Worm (Caenorhabditis elegans) whole organism, L3 larva: ENCODE data around the gene F02H6.7.

Experiments used
- R02D3.7 ChIP-seq: fragments of 150-350 bp; optimal IDR thresholded peaks from 2 replicates; lab custom pipeline; 2014; ENCODE audit warnings: missing biosample characterization, missing genetic modification characterization
- aly-2 ChIP-seq: fragments of 150-350 bp; optimal IDR thresholded peaks from 2 replicates; lab custom pipeline; 2014; ENCODE audit warnings: missing biosample characterization, missing genetic modification characterization
- ceh-16 ChIP-seq: sonication (generic microtip); optimal IDR thresholded peaks from 2 replicates; lab custom pipeline; 2017; ENCODE audit warnings: missing biosample characterization, missing genetic modification characterization
- ceh-82 ChIP-seq: fragments of 150-350 bp; optimal IDR thresholded peaks from 2 replicates; lab custom pipeline; 2014; ENCODE audit warnings: missing biosample characterization, missing genetic modification characterization
- egl-5 ChIP-seq: fragments of 150-350 bp; optimal IDR thresholded peaks from 2 replicates; lab custom pipeline; 2017; ENCODE audit warnings: missing biosample characterization, missing genetic modification reagents, missing genetic modification characterization, inconsistent platforms
- elt-1 ChIP-seq: fragments of 150-350 bp; optimal IDR thresholded peaks from 2 replicates; lab custom pipeline; 2014; ENCODE audit warnings: missing biosample characterization, missing genetic modification characterization
- eor-1 ChIP-seq, 2 experiments: fragments of 150-350 bp; optimal IDR thresholded peaks; 2 replicates each; lab custom pipeline; 2014 to 2018; ENCODE audit warnings: missing biosample characterization in 2 of 2, missing genetic modification characterization in 2 of 2
- fkh-10 ChIP-seq: sonication (generic microtip); optimal IDR thresholded peaks from 2 replicates; lab custom pipeline; 2017; ENCODE audit warnings: missing biosample characterization, missing genetic modification reagents, missing genetic modification characterization
- fkh-2 ChIP-seq: fragments of 150-350 bp; optimal IDR thresholded peaks from 2 replicates; lab custom pipeline; 2014; ENCODE audit warnings: missing biosample characterization, missing genetic modification reagents, missing genetic modification characterization
- fos-1 ChIP-seq: fragments of 150-350 bp; optimal IDR thresholded peaks from 2 replicates; lab custom pipeline; 2014; ENCODE audit warnings: missing biosample characterization, missing genetic modification characterization
- hmg-11 ChIP-seq: sonication (generic microtip); optimal IDR thresholded peaks from 2 replicates; lab custom pipeline; 2016; ENCODE audit warnings: missing genetic modification characterization, missing compliant biosample characterization
- lin-15B ChIP-seq: fragments of 150-350 bp; optimal IDR thresholded peaks from 2 replicates; lab custom pipeline; 2014; ENCODE audit warnings: missing biosample characterization, missing genetic modification characterization
- lin-39 ChIP-seq: fragments of 150-350 bp; optimal IDR thresholded peaks from 2 replicates; lab custom pipeline; 2018; ENCODE audit warnings: missing biosample characterization, missing genetic modification reagents, missing genetic modification characterization
- nfya-1 ChIP-seq: sonication (generic microtip); optimal IDR thresholded peaks from 2 replicates; lab custom pipeline; 2017; ENCODE audit warnings: missing genetic modification characterization, mild to moderate bottlenecking, missing compliant biosample characterization, antibody characterized with exemption, moderate library complexity; ENCODE audit not compliant: insufficient read depth
- nhr-12 ChIP-seq: fragments of 150-350 bp; optimal IDR thresholded peaks from 2 replicates; lab custom pipeline; 2014; ENCODE audit warnings: missing biosample characterization, missing genetic modification characterization
- nhr-23 ChIP-seq: fragments of 150-350 bp; optimal IDR thresholded peaks from 2 replicates; lab custom pipeline; 2014; ENCODE audit warnings: missing biosample characterization, missing genetic modification reagents, missing genetic modification characterization
- nhr-25 ChIP-seq: sonication (generic microtip); optimal IDR thresholded peaks from 2 replicates; lab custom pipeline; 2017; ENCODE audit warnings: missing biosample characterization, missing genetic modification characterization
- nhr-43 ChIP-seq: sonication (generic microtip); optimal IDR thresholded peaks from 2 replicates; lab custom pipeline; 2016; ENCODE audit warnings: mild to moderate bottlenecking, missing genetic modification characterization, missing compliant biosample characterization; ENCODE audit not compliant: poor library complexity, severe bottlenecking
- nhr-67 ChIP-seq: fragments of 150-350 bp; optimal IDR thresholded peaks from 2 replicates; lab custom pipeline; 2014; ENCODE audit warnings: missing biosample characterization, missing genetic modification characterization
- nhr-76 ChIP-seq: fragments of 150-350 bp; sonication (generic microtip); optimal IDR thresholded peaks from 5 replicates; lab custom pipeline; 2014; ENCODE audit warnings: missing biosample characterization, missing genetic modification characterization
- pha-4 ChIP-seq: fragments of 150-350 bp; optimal IDR thresholded peaks from 2 replicates; lab custom pipeline; 2014; ENCODE audit warnings: missing biosample characterization, missing genetic modification reagents, missing genetic modification characterization
- sea-2 ChIP-seq: fragments of 150-350 bp; sonication (generic microtip); optimal IDR thresholded peaks from 4 replicates; lab custom pipeline; 2014; ENCODE audit warnings: missing biosample characterization, missing genetic modification reagents, missing genetic modification characterization
- skn-1 ChIP-seq: fragments of 150-350 bp; optimal IDR thresholded peaks from 2 replicates; lab custom pipeline; 2014; ENCODE audit warnings: missing biosample characterization, missing genetic modification characterization
- snpc-4 ChIP-seq: fragments of 150-350 bp; optimal IDR thresholded peaks from 2 replicates; lab custom pipeline; 2014; ENCODE audit warnings: missing biosample characterization, missing genetic modification characterization
- tbx-2 ChIP-seq: sonication (generic microtip); optimal IDR thresholded peaks from 2 replicates; lab custom pipeline; 2016; ENCODE audit warnings: mild to moderate bottlenecking, missing genetic modification characterization, missing compliant biosample characterization

Gene F02H6.7

DNA sequence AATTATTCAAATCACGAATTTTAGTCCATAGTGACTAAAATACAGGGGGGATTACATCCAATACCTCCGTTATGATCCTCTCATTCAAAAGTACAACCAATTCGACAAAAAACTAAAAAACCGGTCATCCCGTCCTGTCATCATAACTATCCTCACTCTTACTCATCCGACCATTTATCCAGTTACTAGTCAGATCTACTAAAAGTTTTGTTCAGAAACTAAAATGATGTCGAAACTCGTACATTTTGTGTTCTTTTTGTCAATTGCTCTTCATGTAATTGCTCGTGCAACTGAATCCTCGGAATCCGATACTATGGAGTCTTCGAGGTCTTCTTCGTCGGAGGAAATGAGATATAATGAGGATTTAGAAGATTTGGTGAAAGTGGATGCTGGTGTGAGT lies 50.9 kb downstream of the F02H6.7 start, which contains the start of gene R05A10.2:
Gene R05A10.2 (plus strand): TSS at position 214 of the 400 bp plus-strand sequence.
- TF ChIP-seq nhr-43 (tag; lab: Kevin White, UChicago) (no peak), fos-1 (tag; lab: Kevin White, UChicago) (no peak), nhr-12 (tag; lab: Kevin White, UChicago) (no peak), nfya-1 (tag; lab: Kevin White, UChicago) (no peak), ceh-82 (tag; lab: Kevin White, UChicago) (no peak), ceh-16 (no peak), elt-1 (tag; lab: Kevin White, UChicago) (no peak)

DNA sequence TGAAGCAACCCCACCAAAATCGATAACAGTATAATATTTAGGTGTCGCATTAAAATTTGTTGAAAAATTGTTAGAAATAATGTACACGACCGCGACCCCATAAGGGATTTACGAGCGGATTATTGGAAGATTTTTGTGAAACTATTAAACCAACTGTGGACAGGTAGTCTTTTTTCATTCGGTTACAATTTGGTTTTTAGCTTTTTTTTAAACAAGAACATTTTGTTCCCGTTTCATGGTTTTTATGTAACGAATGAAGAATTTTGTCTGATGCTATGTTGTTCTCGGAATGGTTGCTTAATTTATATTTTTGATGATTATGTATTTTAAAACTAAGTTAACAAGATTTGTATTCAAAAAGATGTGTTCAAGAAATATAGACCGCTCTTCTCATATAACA lies 51.6 kb downstream of the F02H6.7 start, which contains the start of gene R05A10.3:
Gene R05A10.3 (minus strand): TSS at position 101 of the 400 bp plus-strand sequence.
- TF ChIP-seq nhr-25 (tag; lab: Kevin White, UChicago) (no peak), ceh-82 (tag; lab: Kevin White, UChicago) (no peak), nhr-67 (tag; lab: Kevin White, UChicago) (no peak), eor-1 (tag; optimal IDR thresholded peaks at IDR 0.05; lab: Kevin White, UChicago) (no peak), fkh-10 (no peak), hmg-11 (no peak), pha-4 (no peak), lin-15B (tag; lab: Kevin White, UChicago) (no peak), snpc-4 (tag; lab: Kevin White, UChicago) (no peak), egl-5 (tag; lab: Kevin White, UChicago) (no peak), aly-2 (tag; lab: Kevin White, UChicago) (no peak), nhr-23 (tag; lab: Kevin White, UChicago) (no peak), lin-39 (no peak), sea-2 (GFP tag; lab: Kevin White, UChicago) (no peak), nfya-1 (tag; lab: Kevin White, UChicago) (no peak), nhr-76 (no peak), skn-1 (tag; lab: Kevin White, UChicago) (no peak), R02D3.7 (tag; lab: Kevin White, UChicago) (no peak), tbx-2 (tag; lab: Kevin White, UChicago) (no peak), fkh-2 (tag; lab: Kevin White, UChicago) (no peak)
